Fruit fly (Drosophila melanogaster) whole organism: ENCODE results near the gene rut.

ENCODE experiments used
- CG8478 ChIP-seq: fragments of >200 bp; optimal IDR thresholded peaks from 2 replicates; lab custom pipeline; 2018; ENCODE audit warnings: inconsistent platforms
- Dll ChIP-seq: fragments of >200 bp; optimal IDR thresholded peaks from 2 replicates; lab custom pipeline; 2017
- EcR ChIP-seq, 2 experiments: fragments of >200 bp; optimal IDR thresholded peaks; 2 replicates each; lab custom pipeline; 2017; ENCODE audit warnings: missing biosample characterization in 2 of 2, missing genetic modification characterization in 2 of 2, missing genetic modification reagents in 2 of 2
- pan ChIP-seq: fragments of >200 bp; optimal IDR thresholded peaks from 2 replicates; lab custom pipeline; 2017
- psq ChIP-seq: fragments of >200 bp; optimal IDR thresholded peaks from 2 replicates; lab custom pipeline; 2017
- usp ChIP-seq: fragments of >200 bp; optimal IDR thresholded peaks from 2 replicates; lab custom pipeline; 2017; ENCODE audit warnings: missing biosample characterization, missing genetic modification characterization, mixed read lengths

DNA sequence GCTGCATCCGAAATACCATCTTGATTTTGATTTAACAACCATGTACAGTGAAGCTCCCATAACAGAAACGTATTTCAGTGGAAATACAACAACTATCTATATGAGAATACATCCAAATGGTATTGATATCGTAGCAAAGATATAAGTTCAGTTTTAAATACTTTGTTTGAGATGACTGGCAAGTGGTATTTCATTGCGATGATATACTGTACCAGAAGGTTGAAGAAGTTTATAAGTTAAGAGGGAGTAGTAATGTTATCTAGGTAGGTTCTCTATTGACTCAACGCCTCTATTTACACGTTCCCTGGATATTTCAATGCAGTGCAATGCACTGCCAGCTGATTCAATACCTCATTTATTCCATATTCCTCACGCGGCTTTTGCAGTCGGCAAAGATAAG is 20.2 kb downstream of the rut start:
- TF ChIP-seq usp (GFP tag; lab: Kevin White, UChicago), result no peak
- no peak for TF ChIP-seq CG8478 (lab: Kevin White, UChicago)
- no peak for TF ChIP-seq Dll (lab: Kevin White, UChicago)
- no peak for TF ChIP-seq pan
- TF ChIP-seq psq (lab: Kevin White, UChicago), result no peak
- TF ChIP-seq EcR (GFP tag; optimal IDR thresholded peaks at IDR 0.05; lab: Kevin White, UChicago), result no peak
